Fruit fly (Drosophila melanogaster) whole organism, embryonic: Measurements from ENCODE around the gene Kah.

Experiments
- Abd-B ChIP-seq: fragments of 200-800 bp; sonication (Bioruptor generic); optimal IDR thresholded peaks from 2 replicates; lab custom pipeline; 2018; ENCODE audit warnings: missing biosample characterization, mild to moderate bottlenecking, missing genetic modification characterization, moderate library complexity
- B-H1 ChIP-seq: fragments of 200-800 bp; sonication (Bioruptor generic); IDR thresholded peaks from 3 replicates; pipeline ENCODE4 v1.3.6; 2022; ENCODE audit warnings: missing biosample characterization, missing genetic modification characterization
- CG10209 ChIP-seq: fragments of 200-800 bp; sonication (Bioruptor generic); optimal IDR thresholded peaks from 3 replicates; lab custom pipeline; 2017; ENCODE audit warnings: missing biosample characterization, mild to moderate bottlenecking, missing genetic modification characterization, missing genetic modification reagents
- CG11085 ChIP-seq: fragments of 200-800 bp; sonication (Bioruptor generic); IDR thresholded peaks from 2 replicates; pipeline ENCODE4 v1.3.6; 2022; ENCODE audit warnings: missing biosample characterization, missing genetic modification characterization
- CG11723 ChIP-seq: fragments of 200-800 bp; sonication (Bioruptor generic); optimal IDR thresholded peaks from 2 replicates; lab custom pipeline; 2017; ENCODE audit warnings: missing biosample characterization, mild to moderate bottlenecking, missing genetic modification characterization
- CG14860 ChIP-seq: fragments of 200-800 bp; sonication (Bioruptor generic); IDR thresholded peaks from 3 replicates; pipeline ENCODE4 v1.3.6; 2022; ENCODE audit warnings: missing biosample characterization, missing genetic modification characterization; ENCODE audit not compliant: partially characterized antibody
- CG14965 ChIP-seq: fragments of 200-800 bp; sonication (Bioruptor generic); optimal IDR thresholded peaks from 2 replicates; lab custom pipeline; 2016; ENCODE audit warnings: missing biosample characterization, missing genetic modification characterization, borderline replicate concordance
- CG15269 ChIP-seq: fragments of 200-800 bp; sonication (Bioruptor generic); optimal IDR thresholded peaks from 2 replicates; lab custom pipeline; 2018; ENCODE audit warnings: missing biosample characterization, mild to moderate bottlenecking, missing genetic modification characterization, moderate library complexity
- CG1529 ChIP-seq: fragments of 200-800 bp; sonication (Bioruptor generic); optimal IDR thresholded peaks from 3 replicates; lab custom pipeline; 2018; ENCODE audit warnings: missing biosample characterization, missing genetic modification characterization
- CG18011 ChIP-seq: fragments of 200-800 bp; sonication (Bioruptor generic); optimal IDR thresholded peaks from 2 replicates; lab custom pipeline; 2017; ENCODE audit warnings: missing biosample characterization, missing genetic modification characterization, mild to moderate bottlenecking, moderate library complexity, missing genotype
- CG18476 ChIP-seq: fragments of 200-800 bp; sonication (Bioruptor generic); optimal IDR thresholded peaks from 2 replicates; lab custom pipeline; 2016; ENCODE audit warnings: missing biosample characterization, mild to moderate bottlenecking, missing genetic modification characterization
- CG18599 ChIP-seq: fragments of 200-800 bp; sonication (Bioruptor generic); optimal IDR thresholded peaks from 3 replicates; lab custom pipeline; 2017; ENCODE audit warnings: missing biosample characterization, missing genetic modification characterization, mild to moderate bottlenecking, moderate library complexity, missing genetic modification reagents
- CG3847 ChIP-seq: fragments of 200-800 bp; sonication (Bioruptor generic); IDR thresholded peaks from 2 replicates; pipeline ENCODE4 v1.3.6; 2022; ENCODE audit warnings: missing biosample characterization, missing genetic modification characterization
- CG4707 ChIP-seq: fragments of 200-800 bp; sonication (Bioruptor generic); optimal IDR thresholded peaks from 2 replicates; lab custom pipeline; 2018; ENCODE audit warnings: missing biosample characterization, mild to moderate bottlenecking, missing genetic modification characterization, moderate library complexity
- CG4730 ChIP-seq: fragments of 200-800 bp; sonication (Bioruptor generic); IDR thresholded peaks from 2 replicates; pipeline ENCODE4 v1.3.6; 2022; ENCODE audit warnings: missing biosample characterization, missing genetic modification characterization
- CG6689 ChIP-seq: fragments of 200-800 bp; sonication (Bioruptor generic); IDR thresholded peaks from 2 replicates; pipeline ENCODE4 v1.3.6; 2022; ENCODE audit warnings: missing biosample characterization, missing genetic modification characterization
- CG6791 ChIP-seq: fragments of 200-800 bp; sonication (Bioruptor generic); IDR thresholded peaks from 3 replicates; pipeline ENCODE4 v1.3.6; 2022; ENCODE audit warnings: missing biosample characterization, missing genetic modification characterization; ENCODE audit not compliant: partially characterized antibody
- CG7271 ChIP-seq: fragments of 200-800 bp; sonication (Bioruptor generic); optimal IDR thresholded peaks from 2 replicates; lab custom pipeline; 2018; ENCODE audit warnings: missing biosample characterization, mild to moderate bottlenecking, missing genetic modification characterization, moderate library complexity
- Camta ChIP-seq: fragments of 200-800 bp; sonication (Bioruptor generic); optimal IDR thresholded peaks from 2 replicates; lab custom pipeline; 2016; ENCODE audit warnings: missing biosample characterization, missing genetic modification characterization
- Chrac-16 ChIP-seq: fragments of 200-800 bp; sonication (Bioruptor generic); optimal IDR thresholded peaks from 3 replicates; lab custom pipeline; 2016; ENCODE audit warnings: missing biosample characterization, missing genetic modification characterization
- D ChIP-seq, 2 experiments: fragments of 200-800 bp in 1 of 2; fragments of >200 bp in 1 of 2; sonication (Bioruptor generic) in 1 of 2; optimal IDR thresholded peaks; 2 replicates in 1 of 2; 3 replicates in 1 of 2; lab custom pipeline; 2017; ENCODE audit warnings: mild to moderate bottlenecking in 1 of 2, missing biosample characterization in 1 of 2, missing genetic modification characterization in 1 of 2, missing genetic modification reagents in 1 of 2
- D19A ChIP-seq: fragments of 200-800 bp; optimal IDR thresholded peaks from 3 replicates; lab custom pipeline; 2019; ENCODE audit warnings: missing biosample characterization, mild to moderate bottlenecking, missing genetic modification characterization, moderate library complexity
- Dll ChIP-seq: fragments of 200-800 bp; sonication (Bioruptor generic); IDR thresholded peaks from 4 replicates; pipeline ENCODE4 v1.3.6; 2022; ENCODE audit warnings: missing biosample characterization, missing genetic modification characterization; ENCODE audit not compliant: partially characterized antibody
- E2f1 ChIP-seq: fragments of 200-800 bp; sonication (Bioruptor generic); IDR thresholded peaks from 2 replicates; pipeline ENCODE4 v1.3.6; 2022; ENCODE audit warnings: missing biosample characterization, missing genetic modification characterization
- Hmx ChIP-seq: fragments of 200-800 bp; sonication (Bioruptor generic); optimal IDR thresholded peaks from 2 replicates; lab custom pipeline; 2016; ENCODE audit warnings: missing biosample characterization, missing genetic modification characterization
- Kr ChIP-seq: fragments of 200-800 bp; sonication (Bioruptor generic); optimal IDR thresholded peaks from 2 replicates; lab custom pipeline; 2017; ENCODE audit warnings: missing biosample characterization, mild to moderate bottlenecking, missing genetic modification characterization
- MESR4 ChIP-seq: fragments of 200-800 bp; sonication (Bioruptor generic); optimal IDR thresholded peaks from 2 replicates; lab custom pipeline; 2018; ENCODE audit warnings: missing biosample characterization, mild to moderate bottlenecking, missing genetic modification characterization, moderate library complexity
- NC2β ChIP-seq: fragments of 200-800 bp; sonication (Bioruptor generic); optimal IDR thresholded peaks from 2 replicates; lab custom pipeline; 2016; ENCODE audit warnings: missing biosample characterization, missing genetic modification characterization
- Pdp1 ChIP-seq, 2 experiments: fragments of 200-800 bp; sonication (Bioruptor generic); optimal IDR thresholded peaks; 3 replicates each; lab custom pipeline; 2016; ENCODE audit warnings: missing biosample characterization in 2 of 2, missing genetic modification characterization in 2 of 2, mild to moderate bottlenecking in 1 of 2, moderate library complexity in 1 of 2
- Six4 ChIP-seq: fragments of 200-800 bp; sonication (Bioruptor generic); optimal IDR thresholded peaks from 2 replicates; lab custom pipeline; 2016; ENCODE audit warnings: missing biosample characterization, missing genetic modification characterization
- Spps ChIP-seq: fragments of 200-800 bp; sonication (Bioruptor generic); optimal IDR thresholded peaks from 2 replicates; lab custom pipeline; 2018; ENCODE audit warnings: missing biosample characterization, mild to moderate bottlenecking, missing genetic modification characterization
- TFAM ChIP-seq: fragments of 200-800 bp; sonication (Bioruptor generic); optimal IDR thresholded peaks from 2 replicates; lab custom pipeline; 2017; ENCODE audit warnings: missing biosample characterization, missing genetic modification characterization, inconsistent platforms
- Taf1 ChIP-seq: fragments of 200-800 bp; sonication (Bioruptor generic); IDR thresholded peaks from 2 replicates; pipeline ENCODE4 v1.3.6; 2022; ENCODE audit warnings: missing biosample characterization, missing genetic modification characterization
- ab ChIP-seq: fragments of 200-800 bp; sonication (Bioruptor generic); optimal IDR thresholded peaks from 2 replicates; lab custom pipeline; 2016; ENCODE audit warnings: missing biosample characterization, missing genetic modification characterization
- aop ChIP-seq: fragments of 200-800 bp; sonication (Bioruptor generic); IDR thresholded peaks from 2 replicates; pipeline ENCODE4 v1.3.6; 2022; ENCODE audit warnings: missing biosample characterization, missing genetic modification characterization
- bigmax ChIP-seq: fragments of 200-800 bp; sonication (Bioruptor generic); optimal IDR thresholded peaks from 2 replicates; lab custom pipeline; 2018; ENCODE audit warnings: missing biosample characterization, mild to moderate bottlenecking, missing genetic modification characterization
- bowl ChIP-seq: fragments of 200-800 bp; sonication (Bioruptor generic); IDR thresholded peaks from 2 replicates; pipeline ENCODE4 v1.3.6; 2022; ENCODE audit warnings: missing biosample characterization, missing genetic modification characterization
- corto ChIP-seq: fragments of 200-800 bp; sonication (Bioruptor generic); optimal IDR thresholded peaks from 2 replicates; lab custom pipeline; 2016; ENCODE audit warnings: missing biosample characterization, mild to moderate bottlenecking, missing genetic modification characterization, moderate library complexity
- fru ChIP-seq: fragments of >200 bp; optimal IDR thresholded peaks from 2 replicates; lab custom pipeline; 2017
- gce ChIP-seq: fragments of 200-800 bp; sonication (Bioruptor generic); IDR thresholded peaks from 3 replicates; pipeline ENCODE4 v1.3.6; 2022; ENCODE audit warnings: missing biosample characterization, missing genetic modification characterization
- grau ChIP-seq: fragments of 200-800 bp; optimal IDR thresholded peaks from 3 replicates; lab custom pipeline; 2019; ENCODE audit warnings: missing biosample characterization, mild to moderate bottlenecking, missing genetic modification characterization, moderate library complexity
- phol ChIP-seq: fragments of 200-800 bp; sonication (Bioruptor generic); optimal IDR thresholded peaks from 3 replicates; lab custom pipeline; 2018; ENCODE audit warnings: missing biosample characterization, mild to moderate bottlenecking, missing genetic modification characterization, moderate library complexity
- ranshi ChIP-seq: fragments of 200-800 bp; sonication (Bioruptor generic); IDR thresholded peaks from 2 replicates; pipeline ENCODE4 v1.3.6; 2022; ENCODE audit warnings: missing biosample characterization, missing genetic modification characterization
- repo ChIP-seq: fragments of 200-800 bp; sonication (Bioruptor generic); optimal IDR thresholded peaks from 2 replicates; lab custom pipeline; 2016; ENCODE audit warnings: missing biosample characterization, missing genetic modification characterization
- so ChIP-seq: fragments of 200-800 bp; sonication (Bioruptor generic); IDR thresholded peaks from 3 replicates; pipeline ENCODE4 v1.3.6; 2022; ENCODE audit warnings: missing biosample characterization, missing genetic modification characterization
- trh ChIP-seq: fragments of 200-800 bp; sonication (Bioruptor generic); optimal IDR thresholded peaks from 2 replicates; lab custom pipeline; 2016; ENCODE audit warnings: missing biosample characterization, missing genetic modification characterization
- vvl ChIP-seq: fragments of 200-800 bp; sonication (Bioruptor generic); IDR thresholded peaks from 2 replicates; pipeline ENCODE4 v1.3.6; 2022; ENCODE audit warnings: missing biosample characterization, missing genetic modification characterization

Kah gene

dm6 chr3L:633272-634254, 44.5 kb upstream of the Kah start (continued):
- TF ChIP-seq CG18476 (GFP tag; lab: Kevin White, UChicago): peak; percentile 65
- peak; percentile 86 for TF ChIP-seq D19A
- peak; percentile 12 for TF ChIP-seq MESR4 (GFP tag; lab: Kevin White, UChicago)
- peak; percentile 76 for TF ChIP-seq B-H1
- TF ChIP-seq Hmx (GFP tag; lab: Kevin White, UChicago): no peak
- peak; percentile 54 for TF ChIP-seq TFAM
- peak; percentile 74 for TF ChIP-seq Camta
- TF ChIP-seq so (GFP tag; lab: Robert Waterston, UW): peak; percentile 87
- 0 out of 2 replicates have a peak, but pooled peaks have one; percentile 24 for TF ChIP-seq Taf1 (GFP tag; lab: Robert Waterston, UW)
- peak; percentile 77 for TF ChIP-seq CG11723 (GFP tag; lab: Kevin White, UChicago)
- TF ChIP-seq Spps (tag; lab: Kevin White, UChicago): peak; percentile 59
- no peak for TF ChIP-seq bigmax (GFP tag; lab: Kevin White, UChicago)
- TF ChIP-seq Six4 (GFP tag; lab: Kevin White, UChicago): peak; percentile 88
- TF ChIP-seq bowl (GFP tag; lab: Robert Waterston, UW): 0 out of 2 replicates have a peak, but pooled peaks have one; percentile 33
- TF ChIP-seq gce (GFP tag; lab: Robert Waterston, UW): peak; percentile 84
- peak; percentile 20 for TF ChIP-seq CG18011 (GFP tag; lab: Kevin White, UChicago)
- no peak for TF ChIP-seq CG6791 (GFP tag; lab: Robert Waterston, UW)
- TF ChIP-seq ranshi: peak; percentile 85
- TF ChIP-seq E2f1 (GFP tag; lab: Robert Waterston, UW): peak; percentile 83
- peak; percentile 49 for TF ChIP-seq CG14965 (GFP tag; lab: Kevin White, UChicago)
- TF ChIP-seq CG4707 (GFP tag; lab: Kevin White, UChicago): peak; percentile 76
- TF ChIP-seq CG18599 (GFP tag; lab: Kevin White, UChicago): peak; percentile 75
- peak; percentile 28 for TF ChIP-seq ab (GFP tag; lab: Kevin White, UChicago)
- no peak for TF ChIP-seq corto (GFP tag; lab: Kevin White, UChicago)
- TF ChIP-seq CG6689 (GFP tag; lab: Robert Waterston, UW): peak; percentile 89
- peak; percentile 13 for TF ChIP-seq Kr (GFP tag; lab: Kevin White, UChicago)
- no peak for TF ChIP-seq CG7271 (tag; lab: Kevin White, UChicago)
- TF ChIP-seq Chrac-16 (GFP tag; lab: Kevin White, UChicago): peak; percentile 83
- peak; percentile 73 to 76 for TF ChIP-seq Pdp1 (GFP tag; optimal IDR thresholded peaks at IDR 0.05; lab: Kevin White, UChicago)
- peak; percentile 57; the same call in 1 of the 2 replicates for TF ChIP-seq CG3847 (GFP tag; lab: Robert Waterston, UW)
- peak; percentile 86 for TF ChIP-seq CG10209 (GFP tag; lab: Kevin White, UChicago)
- peak; percentile 72 for TF ChIP-seq CG15269 (tag; lab: Kevin White, UChicago)
- peak; percentile 79 for TF ChIP-seq grau (tag; lab: Kevin White, UChicago)
- TF ChIP-seq CG14860 (GFP tag; lab: Robert Waterston, UW): no peak
- no peak for TF ChIP-seq CG11085 (GFP tag; lab: Robert Waterston, UW)
- peak; percentile 65 for TF ChIP-seq trh (GFP tag; lab: Kevin White, UChicago)
- TF ChIP-seq CG1529 (GFP tag; lab: Kevin White, UChicago): peak; percentile 92
- peak; percentile 91 for TF ChIP-seq phol (tag; lab: Kevin White, UChicago)
- TF ChIP-seq Dll (GFP tag; lab: Robert Waterston, UW): no peak
- TF ChIP-seq NC2β (GFP tag; lab: Kevin White, UChicago): peak; percentile 79
- peak; percentile 45 for TF ChIP-seq aop (GFP tag; lab: Robert Waterston, UW)
- peak; percentile 65 for TF ChIP-seq CG4730
- peak; percentile 86 for TF ChIP-seq Abd-B
- peak; percentile 93 for TF ChIP-seq vvl (GFP tag; lab: Robert Waterston, UW)
- TF ChIP-seq fru (lab: Kevin White, UChicago): no peak
- TF ChIP-seq D (optimal IDR thresholded peaks at IDR 0.05; lab: Kevin White, UChicago): no peak
- peak; percentile 94 for TF ChIP-seq D (GFP tag; optimal IDR thresholded peaks at IDR 0.05; lab: Kevin White, UChicago)
- TF ChIP-seq repo (GFP tag; lab: Kevin White, UChicago): peak; percentile 73
